Fruit fly (Drosophila melanogaster) whole organism, embryonic: ENCODE measurements around the gene Rcd2.

Experiments used
- ATbp ChIP-seq: fragments of 200-800 bp; sonication (Bioruptor generic); optimal IDR thresholded peaks from 2 replicates; lab custom pipeline; 2017; ENCODE audit warnings: missing biosample characterization, mild to moderate bottlenecking, missing genetic modification characterization, missing genetic modification reagents
- Antp ChIP-seq: fragments of 200-800 bp; sonication (Bioruptor generic); optimal IDR thresholded peaks from 3 replicates; lab custom pipeline; 2016; ENCODE audit warnings: missing biosample characterization, missing genetic modification characterization
- B-H2 ChIP-seq: fragments of 200-800 bp; sonication (Bioruptor generic); optimal IDR thresholded peaks from 2 replicates; lab custom pipeline; 2018; ENCODE audit warnings: missing biosample characterization, mild to moderate bottlenecking, missing genetic modification characterization
- CG10321 ChIP-seq: fragments of 200-800 bp; sonication (Bioruptor generic); IDR thresholded peaks from 2 replicates; pipeline ENCODE4 v1.3.6; 2022; ENCODE audit warnings: missing biosample characterization, missing genetic modification characterization
- CG10543 ChIP-seq: fragments of 200-800 bp; sonication (Bioruptor generic); optimal IDR thresholded peaks from 3 replicates; lab custom pipeline; 2017; ENCODE audit warnings: missing biosample characterization, mild to moderate bottlenecking, missing genetic modification characterization, moderate library complexity
- CG14710 ChIP-seq: fragments of 200-800 bp; sonication (Bioruptor generic); optimal IDR thresholded peaks from 3 replicates; lab custom pipeline; 2019; ENCODE audit warnings: missing biosample characterization, mild to moderate bottlenecking, missing genetic modification characterization, moderate library complexity
- CG1647 ChIP-seq: fragments of 200-800 bp; sonication (Bioruptor generic); optimal IDR thresholded peaks from 3 replicates; lab custom pipeline; 2016; ENCODE audit warnings: missing biosample characterization, missing genetic modification characterization
- CG17912 ChIP-seq: fragments of 200-800 bp; sonication (Bioruptor generic); optimal IDR thresholded peaks from 2 replicates; lab custom pipeline; 2018; ENCODE audit warnings: missing biosample characterization, mild to moderate bottlenecking, missing genetic modification characterization
- CG1792 ChIP-seq: fragments of 200-800 bp; sonication (Bioruptor generic); optimal IDR thresholded peaks from 2 replicates; lab custom pipeline; 2016; ENCODE audit warnings: missing biosample characterization, missing genetic modification characterization
- CG18262 ChIP-seq: fragments of 200-800 bp; optimal IDR thresholded peaks from 3 replicates; lab custom pipeline; 2019; ENCODE audit warnings: missing biosample characterization, mild to moderate bottlenecking, missing genetic modification characterization, moderate library complexity
- CG3163 ChIP-seq: fragments of 200-800 bp; sonication (Bioruptor generic); optimal IDR thresholded peaks from 3 replicates; lab custom pipeline; 2016; ENCODE audit warnings: missing biosample characterization, missing genetic modification characterization
- CG34376 ChIP-seq: fragments of 200-800 bp; sonication (Bioruptor generic); optimal IDR thresholded peaks from 2 replicates; lab custom pipeline; 2018; ENCODE audit warnings: missing biosample characterization, mild to moderate bottlenecking, missing genetic modification characterization
- CG6791 ChIP-seq: fragments of 200-800 bp; sonication (Bioruptor generic); IDR thresholded peaks from 3 replicates; pipeline ENCODE4 v1.3.6; 2022; ENCODE audit warnings: missing biosample characterization, missing genetic modification characterization; ENCODE audit not compliant: partially characterized antibody
- CG7987 ChIP-seq: fragments of 200-800 bp; sonication (Bioruptor generic); optimal IDR thresholded peaks from 2 replicates; lab custom pipeline; 2018; ENCODE audit warnings: missing biosample characterization, mild to moderate bottlenecking, missing genetic modification characterization, moderate library complexity
- CG9817 ChIP-seq: fragments of 200-800 bp; sonication (Bioruptor generic); optimal IDR thresholded peaks from 2 replicates; lab custom pipeline; 2018; ENCODE audit warnings: missing biosample characterization, mild to moderate bottlenecking, missing genetic modification characterization, moderate library complexity
- Dip2 ChIP-seq: fragments of 200-800 bp; sonication (Bioruptor generic); IDR thresholded peaks from 2 replicates; pipeline ENCODE4 v1.3.6; 2022; ENCODE audit warnings: missing biosample characterization, missing genetic modification characterization
- Doc2 ChIP-seq: fragments of 200-800 bp; sonication (Bioruptor generic); IDR thresholded peaks from 2 replicates; pipeline ENCODE4 v1.3.6; 2022; ENCODE audit warnings: missing biosample characterization, missing genetic modification characterization
- E2f2 ChIP-seq: fragments of 200-800 bp; sonication (Bioruptor generic); IDR thresholded peaks from 2 replicates; pipeline ENCODE4 v1.3.6; 2022; ENCODE audit warnings: missing biosample characterization, missing genetic modification characterization
- Gsc ChIP-seq: fragments of 200-800 bp; sonication (Bioruptor generic); IDR thresholded peaks from 2 replicates; pipeline ENCODE4 v1.3.6; 2022; ENCODE audit warnings: missing biosample characterization, missing genetic modification characterization
- H2.0 ChIP-seq: fragments of 200-800 bp; sonication (Bioruptor generic); IDR thresholded peaks from 2 replicates; pipeline ENCODE4 v1.3.6; 2022; ENCODE audit warnings: missing biosample characterization, missing genetic modification characterization
- HHEX ChIP-seq: fragments of 200-800 bp; sonication (Bioruptor generic); optimal IDR thresholded peaks from 3 replicates; lab custom pipeline; 2017; ENCODE audit warnings: missing biosample characterization, mild to moderate bottlenecking, missing genetic modification characterization, missing genetic modification reagents
- Hey ChIP-seq: fragments of 200-800 bp; sonication (Bioruptor generic); optimal IDR thresholded peaks from 3 replicates; lab custom pipeline; 2018; ENCODE audit warnings: missing biosample characterization, mild to moderate bottlenecking, missing genetic modification characterization
- HmgD ChIP-seq: fragments of 200-800 bp; sonication (Bioruptor generic); optimal IDR thresholded peaks from 3 replicates; lab custom pipeline; 2016; ENCODE audit warnings: missing biosample characterization, missing genetic modification characterization
- Hr78 ChIP-seq, 2 experiments: fragments of 200-800 bp in 1 of 2; fragments of >200 bp in 1 of 2; sonication (Bioruptor generic) in 1 of 2; optimal IDR thresholded peaks; 2 replicates each; lab custom pipeline; 2017 to 2019; ENCODE audit warnings: missing biosample characterization in 2 of 2, missing genetic modification characterization in 2 of 2, mild to moderate bottlenecking in 1 of 2, moderate library complexity in 1 of 2
- Mrtf ChIP-seq: fragments of 200-800 bp; sonication (Bioruptor generic); IDR thresholded peaks from 3 replicates; pipeline ENCODE4 v1.3.6; 2022; ENCODE audit warnings: missing biosample characterization, missing genetic modification characterization
- NC2β ChIP-seq: fragments of 200-800 bp; sonication (Bioruptor generic); optimal IDR thresholded peaks from 2 replicates; lab custom pipeline; 2016; ENCODE audit warnings: missing biosample characterization, missing genetic modification characterization
- Nf-YB ChIP-seq: fragments of 200-800 bp; sonication (Bioruptor generic); optimal IDR thresholded peaks from 3 replicates; lab custom pipeline; 2019; ENCODE audit warnings: missing biosample characterization, mild to moderate bottlenecking, missing genetic modification characterization, moderate library complexity
- Ravus ChIP-seq: fragments of 200-800 bp; sonication (Bioruptor generic); IDR thresholded peaks from 2 replicates; pipeline ENCODE4 v1.3.6; 2022; ENCODE audit warnings: missing biosample characterization, missing genetic modification characterization
- Taf1 ChIP-seq: fragments of 200-800 bp; sonication (Bioruptor generic); IDR thresholded peaks from 2 replicates; pipeline ENCODE4 v1.3.6; 2022; ENCODE audit warnings: missing biosample characterization, missing genetic modification characterization
- bbx ChIP-seq: fragments of 200-800 bp; sonication (Bioruptor generic); IDR thresholded peaks from 2 replicates; pipeline ENCODE4 v1.3.6; 2022; ENCODE audit warnings: missing biosample characterization, missing genetic modification characterization; ENCODE audit not compliant: partially characterized antibody
- bsh ChIP-seq, 2 experiments: fragments of 200-800 bp; sonication (Bioruptor generic); optimal IDR thresholded peaks; 2 replicates each; lab custom pipeline; 2017 to 2018; ENCODE audit warnings: mild to moderate bottlenecking in 2 of 2, missing biosample characterization in 2 of 2, missing genetic modification characterization in 2 of 2, moderate library complexity in 1 of 2
- croc ChIP-seq: fragments of 200-800 bp; sonication (Bioruptor generic); conservative IDR thresholded peaks from 3 replicates; pipeline ENCODE4 v1.3.6; 2022; ENCODE audit warnings: missing biosample characterization, missing genetic modification characterization
- disco-r ChIP-seq: fragments of 200-800 bp; sonication (Bioruptor generic); optimal IDR thresholded peaks from 2 replicates; lab custom pipeline; 2016; ENCODE audit warnings: missing biosample characterization, missing genetic modification characterization
- dysf ChIP-seq: fragments of 200-800 bp; sonication (Bioruptor generic); IDR thresholded peaks from 3 replicates; pipeline ENCODE4 v1.3.6; 2022; ENCODE audit warnings: missing biosample characterization, missing genetic modification characterization
- gcm ChIP-seq: fragments of 200-800 bp; sonication (Bioruptor generic); optimal IDR thresholded peaks from 2 replicates; lab custom pipeline; 2019; ENCODE audit warnings: missing biosample characterization, mild to moderate bottlenecking, missing genetic modification characterization, moderate library complexity
- gem ChIP-seq: fragments of 200-800 bp; sonication (Bioruptor generic); optimal IDR thresholded peaks from 2 replicates; lab custom pipeline; 2019; ENCODE audit warnings: missing biosample characterization, mild to moderate bottlenecking, missing genetic modification characterization, moderate library complexity
- ind ChIP-seq: fragments of 200-800 bp; sonication (Bioruptor generic); optimal IDR thresholded peaks from 3 replicates; lab custom pipeline; 2016; ENCODE audit warnings: missing biosample characterization, missing genetic modification characterization
- lmd ChIP-seq: fragments of 200-800 bp; sonication (Bioruptor generic); IDR thresholded peaks from 2 replicates; pipeline ENCODE4 v1.3.6; 2022; ENCODE audit warnings: missing biosample characterization, missing genetic modification characterization
- lola ChIP-seq, 3 experiments: fragments of >200 bp in 2 of 3; fragments of 200-800 bp in 1 of 3; sonication (Bioruptor generic) in 1 of 3; optimal IDR thresholded peaks; 2 replicates each; lab custom pipeline; 2017 to 2019; ENCODE audit warnings: missing biosample characterization in 3 of 3, missing genetic modification characterization in 3 of 3, mild to moderate bottlenecking in 1 of 3, moderate library complexity in 1 of 3
- maf-S ChIP-seq: fragments of 200-800 bp; sonication (Bioruptor generic); optimal IDR thresholded peaks from 2 replicates; lab custom pipeline; 2016; ENCODE audit warnings: missing biosample characterization, missing genetic modification characterization
- mam ChIP-seq: fragments of 200-800 bp; sonication (Bioruptor generic); optimal IDR thresholded peaks from 3 replicates; lab custom pipeline; 2016; ENCODE audit warnings: missing biosample characterization, missing genetic modification characterization
- org-1 ChIP-seq: fragments of 200-800 bp; sonication (Bioruptor generic); optimal IDR thresholded peaks from 2 replicates; lab custom pipeline; 2017; ENCODE audit warnings: missing biosample characterization, missing genetic modification characterization
- pb ChIP-seq: fragments of 200-800 bp; sonication (Bioruptor generic); optimal IDR thresholded peaks from 3 replicates; lab custom pipeline; 2016; ENCODE audit warnings: missing biosample characterization, missing genetic modification characterization
- sc ChIP-seq, 3 experiments: fragments of >200 bp in 2 of 3; fragments of 200-800 bp in 1 of 3; sonication (Bioruptor generic) in 1 of 3; optimal IDR thresholded peaks; 2 replicates in 2 of 3; 3 replicates in 1 of 3; lab custom pipeline; 2017; ENCODE audit warnings: mild to moderate bottlenecking in 1 of 3, missing biosample characterization in 1 of 3, missing genetic modification characterization in 1 of 3, missing genetic modification reagents in 1 of 3
- scrt ChIP-seq: fragments of 200-800 bp; sonication (Bioruptor generic); optimal IDR thresholded peaks from 2 replicates; lab custom pipeline; 2018; ENCODE audit warnings: missing biosample characterization, mild to moderate bottlenecking, missing genetic modification characterization, moderate library complexity
- slbo ChIP-seq: fragments of 200-800 bp; sonication (Bioruptor generic); IDR thresholded peaks from 2 replicates; pipeline ENCODE4 v1.3.6; 2022; ENCODE audit warnings: missing biosample characterization, missing genetic modification characterization
- tio ChIP-seq: fragments of 200-800 bp; sonication (Bioruptor generic); optimal IDR thresholded peaks from 2 replicates; lab custom pipeline; 2017; ENCODE audit warnings: missing biosample characterization, missing genetic modification characterization, inconsistent platforms

Rcd2 gene

dm6 chr3L:20511499-20512108 is 28.6 kb downstream of the Rcd2 start (continued):
- TF ChIP-seq Mrtf (GFP tag; lab: Robert Waterston, UW): no peak
- no peak for TF ChIP-seq bsh (GFP tag; optimal IDR thresholded peaks at IDR 0.05; lab: Kevin White, UChicago)
- TF ChIP-seq B-H2 (GFP tag; lab: Kevin White, UChicago): no peak
- TF ChIP-seq CG9817: no peak
- TF ChIP-seq CG34376 (GFP tag; lab: Kevin White, UChicago): peak; percentile 68
- peak; percentile 30 for TF ChIP-seq gem (tag; lab: Kevin White, UChicago)
- no peak for TF ChIP-seq HHEX (GFP tag; lab: Kevin White, UChicago)
- TF ChIP-seq gcm (GFP tag; lab: Kevin White, UChicago): no peak
- no peak for TF ChIP-seq org-1 (GFP tag; lab: Kevin White, UChicago)
- no peak for TF ChIP-seq CG10543 (GFP tag; lab: Kevin White, UChicago)
- no peak for TF ChIP-seq ATbp (GFP tag; lab: Kevin White, UChicago)
- no peak for TF ChIP-seq sc (optimal IDR thresholded peaks at IDR 0.05; lab: Kevin White, UChicago)
- no peak for TF ChIP-seq sc (GFP tag; optimal IDR thresholded peaks at IDR 0.05; lab: Kevin White, UChicago)
- TF ChIP-seq croc (GFP tag; lab: Robert Waterston, UW): no peak
- TF ChIP-seq disco-r (GFP tag; lab: Kevin White, UChicago): no peak
- TF ChIP-seq H2.0: no peak
- no peak for TF ChIP-seq lmd
- no peak for TF ChIP-seq dysf
- no peak for TF ChIP-seq HmgD (GFP tag; lab: Kevin White, UChicago)
- TF ChIP-seq Taf1 (GFP tag; lab: Robert Waterston, UW): no peak
- 0 out of 2 replicates have a peak, but pooled peaks have one; percentile 6 for TF ChIP-seq slbo (GFP tag; lab: Robert Waterston, UW)
- TF ChIP-seq pb (GFP tag; lab: Kevin White, UChicago): no peak

dm6 chr3L:20509121-20509934 is 30.9 kb downstream of the Rcd2 start:
- TF ChIP-seq tio (GFP tag; lab: Kevin White, UChicago): peak; percentile 75
- TF ChIP-seq lola (GFP tag; optimal IDR thresholded peaks at IDR 0.05; lab: Kevin White, UChicago): peak in 1 of 3 experiments; percentile 84
- TF ChIP-seq Hey (tag; lab: Kevin White, UChicago): no peak
- no peak for TF ChIP-seq NC2β (GFP tag; lab: Kevin White, UChicago)
- no peak for TF ChIP-seq Ravus (GFP tag; lab: Robert Waterston, UW)
- TF ChIP-seq scrt (GFP tag; lab: Kevin White, UChicago): peak; percentile 78
- TF ChIP-seq E2f2 (GFP tag; lab: Robert Waterston, UW): peak; percentile 32
- peak; percentile 43 for TF ChIP-seq CG1647
- TF ChIP-seq CG6791 (GFP tag; lab: Robert Waterston, UW): no peak
- peak; percentile 78 for TF ChIP-seq CG14710 (tag; lab: Kevin White, UChicago)
- TF ChIP-seq CG17912: no peak
- no peak for TF ChIP-seq CG10321 (GFP tag; lab: Robert Waterston, UW)
- TF ChIP-seq CG3163 (GFP tag; lab: Kevin White, UChicago): peak; percentile 84
- TF ChIP-seq CG7987 (GFP tag; lab: Kevin White, UChicago): no peak
- TF ChIP-seq CG18262 (tag; lab: Kevin White, UChicago): peak; percentile 90
- TF ChIP-seq Dip2 (GFP tag; lab: Robert Waterston, UW): no peak
- no peak for TF ChIP-seq Doc2 (GFP tag; lab: Robert Waterston, UW)
- peak; percentile 64 for TF ChIP-seq mam (GFP tag; lab: Kevin White, UChicago)
- TF ChIP-seq bbx (GFP tag; lab: Robert Waterston, UW): no peak
- peak in 1 of 2 experiments; percentile 75 for TF ChIP-seq Hr78 (GFP tag; optimal IDR thresholded peaks at IDR 0.05; lab: Kevin White, UChicago)
- peak; percentile 71 for TF ChIP-seq Nf-YB (GFP tag; lab: Kevin White, UChicago)
- no peak for TF ChIP-seq Gsc (GFP tag; lab: Robert Waterston, UW)
- peak; percentile 17 for TF ChIP-seq maf-S
- peak; percentile 36 for TF ChIP-seq CG1792
- TF ChIP-seq Antp (GFP tag; lab: Kevin White, UChicago): peak; percentile 5
- peak; percentile 63 for TF ChIP-seq ind (GFP tag; lab: Kevin White, UChicago)
